Worm (Caenorhabditis elegans) whole organism, late embryonic: ENCODE results near the gene cul-6.

Source experiments
- C08G9.2 ChIP-seq: sonication (generic microtip); optimal IDR thresholded peaks from 2 replicates; lab custom pipeline; 2016; ENCODE audit warnings: mild to moderate bottlenecking, missing genetic modification characterization, moderate library complexity, missing compliant biosample characterization
- C38D4.7 ChIP-seq: fragments of 200-800 bp; sonication (Bioruptor generic); optimal IDR thresholded peaks from 2 replicates; lab custom pipeline; 2018; ENCODE audit warnings: mild to moderate bottlenecking, missing genetic modification characterization, moderate library complexity, missing compliant biosample characterization
- K02D7.2 ChIP-seq: sonication (generic microtip); optimal IDR thresholded peaks from 2 replicates; lab custom pipeline; 2017; ENCODE audit warnings: mild to moderate bottlenecking, missing genetic modification characterization, missing compliant biosample characterization
- K09A11.1 ChIP-seq: sonication (generic microtip); optimal IDR thresholded peaks from 2 replicates; lab custom pipeline; 2017; ENCODE audit warnings: antibody characterized with exemption, mild to moderate bottlenecking, missing genetic modification characterization, missing compliant biosample characterization; ENCODE audit not compliant: insufficient read depth
- ceh-14 ChIP-seq: sonication (generic microtip); optimal IDR thresholded peaks from 2 replicates; lab custom pipeline; 2016; ENCODE audit warnings: missing genotype, missing genetic modification characterization, missing compliant biosample characterization
- ceh-2 ChIP-seq: sonication (generic microtip); optimal IDR thresholded peaks from 2 replicates; lab custom pipeline; 2016; ENCODE audit warnings: missing genotype, missing genetic modification characterization, missing compliant biosample characterization
- ceh-34 ChIP-seq: sonication (generic microtip); optimal IDR thresholded peaks from 2 replicates; lab custom pipeline; 2016; ENCODE audit warnings: mild to moderate bottlenecking, missing genetic modification characterization, missing compliant biosample characterization
- ceh-45 ChIP-seq: fragments of 200-800 bp; sonication (Bioruptor generic); IDR thresholded peaks from 2 replicates; pipeline ENCODE4 v1.3.6; 2022; ENCODE audit warnings: missing genetic modification reagents, missing genetic modification characterization, missing compliant biosample characterization
- ceh-6 ChIP-seq: fragments of 200-800 bp; sonication (Bioruptor generic); optimal IDR thresholded peaks from 2 replicates; lab custom pipeline; 2018; ENCODE audit warnings: mild to moderate bottlenecking, missing genetic modification characterization, missing compliant biosample characterization
- ceh-9 ChIP-seq: sonication (generic microtip); optimal IDR thresholded peaks from 2 replicates; lab custom pipeline; 2016; ENCODE audit warnings: mild to moderate bottlenecking, missing genetic modification characterization, inconsistent platforms, missing compliant biosample characterization
- dmd-4 ChIP-seq: sonication (generic microtip); optimal IDR thresholded peaks from 2 replicates; lab custom pipeline; 2016; ENCODE audit warnings: borderline replicate concordance, missing genetic modification characterization, missing compliant biosample characterization
- ets-4 ChIP-seq: sonication (generic microtip); optimal IDR thresholded peaks from 2 replicates; lab custom pipeline; 2016; ENCODE audit warnings: missing genetic modification characterization, missing compliant biosample characterization
- eyg-1 ChIP-seq: sonication (generic microtip); optimal IDR thresholded peaks from 2 replicates; lab custom pipeline; 2016; ENCODE audit warnings: missing genotype, missing genetic modification characterization, missing compliant biosample characterization
- hlh-30 ChIP-seq: sonication (generic microtip); optimal IDR thresholded peaks from 2 replicates; lab custom pipeline; 2017; ENCODE audit warnings: antibody characterized with exemption, missing genetic modification characterization, missing compliant biosample characterization; ENCODE audit not compliant: insufficient read depth
- lin-11 ChIP-seq: fragments of 200-800 bp; sonication (Bioruptor generic); optimal IDR thresholded peaks from 2 replicates; lab custom pipeline; 2018; ENCODE audit warnings: mild to moderate bottlenecking, missing genetic modification characterization, missing compliant biosample characterization
- odd-2 ChIP-seq: sonication (generic microtip); optimal IDR thresholded peaks from 2 replicates; lab custom pipeline; 2017; ENCODE audit warnings: antibody characterized with exemption, mild to moderate bottlenecking, missing genetic modification characterization, missing compliant biosample characterization
- pag-3 ChIP-seq: sonication (generic microtip); optimal IDR thresholded peaks from 2 replicates; lab custom pipeline; 2016; ENCODE audit warnings: missing compliant biosample characterization, missing genetic modification characterization, borderline replicate concordance
- pax-1 ChIP-seq: fragments of 150-350 bp; optimal IDR thresholded peaks from 2 replicates; lab custom pipeline; 2014; ENCODE audit warnings: missing biosample characterization, missing genetic modification characterization
- pha-4 ChIP-seq: fragments of 150-350 bp; optimal IDR thresholded peaks from 2 replicates; lab custom pipeline; 2018; ENCODE audit warnings: missing biosample characterization, missing genetic modification reagents, missing genetic modification characterization
- sdc-2 ChIP-seq: sonication (generic microtip); optimal IDR thresholded peaks from 2 replicates; lab custom pipeline; 2016; ENCODE audit warnings: missing genotype, missing genetic modification characterization, missing compliant biosample characterization
- sox-4 ChIP-seq: sonication (generic microtip); optimal IDR thresholded peaks from 2 replicates; lab custom pipeline; 2017; ENCODE audit warnings: mild to moderate bottlenecking, missing genetic modification characterization, inconsistent platforms, missing compliant biosample characterization
- syd-9 ChIP-seq: sonication (generic microtip); optimal IDR thresholded peaks from 2 replicates; lab custom pipeline; 2016; ENCODE audit warnings: mild to moderate bottlenecking, missing genetic modification characterization, moderate library complexity, missing compliant biosample characterization
- tbx-2 ChIP-seq: sonication (generic microtip); optimal IDR thresholded peaks from 2 replicates; lab custom pipeline; 2016; ENCODE audit warnings: missing genetic modification characterization, missing compliant biosample characterization
- ttx-3 ChIP-seq: sonication (generic microtip); optimal IDR thresholded peaks from 2 replicates; lab custom pipeline; 2016; ENCODE audit warnings: missing genetic modification reagents, missing genetic modification characterization, missing compliant biosample characterization
- zip-5 ChIP-seq: sonication (generic microtip); optimal IDR thresholded peaks from 2 replicates; lab custom pipeline; 2016; ENCODE audit warnings: missing genetic modification characterization, missing compliant biosample characterization

Gene cul-6

ce11 chrIV:12544624-12545023 is 45.6 kb downstream of the cul-6 start:
- TF ChIP-seq pax-1 (tag; lab: Kevin White, UChicago) (no peak), C08G9.2 (tag; lab: Kevin White, UChicago) (no peak), lin-11 (tag; lab: Kevin White, UChicago) (no peak), ttx-3 (no peak), ceh-34 (no peak), ets-4 (tag; lab: Kevin White, UChicago) (no peak), syd-9 (tag; lab: Kevin White, UChicago) (no peak), ceh-14 (tag; lab: Kevin White, UChicago) (no peak), sdc-2 (tag; lab: Kevin White, UChicago) (no peak), pha-4 (no peak)

DNA sequence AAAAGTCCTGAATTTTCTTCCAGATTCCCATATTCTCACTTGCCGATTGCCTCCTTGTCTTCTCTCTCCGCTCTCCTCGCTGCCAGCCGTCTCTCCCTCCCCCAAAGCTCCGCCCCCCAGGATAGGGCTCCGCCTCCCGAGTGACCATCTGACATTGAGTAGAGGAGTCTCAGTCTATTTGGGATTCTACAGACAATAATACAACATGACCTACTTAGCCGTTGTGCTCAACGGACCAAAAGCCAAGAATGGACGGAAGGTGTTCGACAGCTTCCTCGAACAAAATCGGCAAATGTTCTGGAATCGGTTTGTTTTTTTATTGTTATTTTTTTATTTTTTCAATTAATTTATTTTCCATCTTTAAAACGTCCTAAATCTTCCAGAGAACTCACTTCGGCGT is 48.2 kb downstream of the cul-6 start, which contains the start of gene ham-1:
ham-1 (plus strand) TSS at position 173 of the 400 bp plus-strand sequence.
- TF ChIP-seq ceh-9 (tag; lab: Kevin White, UChicago) (no peak), K09A11.1 (tag; lab: Kevin White, UChicago) (no peak), zip-5 (no peak)

ce11 chrIV:12540242-12540641 is 50.0 kb downstream of the cul-6 start:
- TF ChIP-seq ceh-6 (GFP tag; lab: Kevin White, UChicago) (no peak), odd-2 (tag; lab: Kevin White, UChicago) (no peak), eyg-1 (tag; lab: Kevin White, UChicago) (no peak), pax-1 (tag; lab: Kevin White, UChicago) (no peak), C38D4.7 (GFP tag; lab: Kevin White, UChicago) (no peak), hlh-30 (no peak)

DNA sequence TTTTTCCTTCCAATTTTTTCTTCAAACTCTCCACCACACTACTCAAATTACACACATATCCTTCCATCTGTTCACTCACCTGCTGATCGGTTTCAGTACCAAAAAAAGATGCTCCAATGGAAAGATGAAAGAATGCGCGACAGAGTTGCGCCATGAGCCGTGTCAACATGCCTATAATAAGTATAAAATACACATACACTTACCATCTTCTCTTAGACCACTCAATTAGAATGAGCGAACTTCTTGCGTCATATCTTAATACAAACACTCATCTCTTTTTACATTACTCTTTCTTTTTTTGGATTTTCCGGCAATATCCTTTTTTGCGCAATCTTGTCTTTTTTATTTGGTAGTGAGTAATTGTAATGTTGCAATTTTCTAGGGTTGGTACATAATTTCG is 52.6 kb downstream of the cul-6 start:
- no peak for TF ChIP-seq tbx-2 (tag; lab: Kevin White, UChicago)
- TF ChIP-seq K09A11.1 (tag; lab: Kevin White, UChicago) = no peak
- TF ChIP-seq ceh-2 (tag; lab: Kevin White, UChicago) = no peak
- TF ChIP-seq K02D7.2 (tag; lab: Kevin White, UChicago) = no peak
- no peak for TF ChIP-seq dmd-4 (tag; lab: Kevin White, UChicago)
- no peak for TF ChIP-seq sox-4 (tag; lab: Kevin White, UChicago)
- TF ChIP-seq ceh-45 = no peak
- TF ChIP-seq pag-3 (tag; lab: Kevin White, UChicago) = no peak
